Worm (Caenorhabditis elegans) whole organism, L4/young adult: ENCODE measurements around the gene fbxa-105.

Source experiments
- W03F9.2 ChIP-seq: fragments of 150-350 bp; optimal IDR thresholded peaks from 2 replicates; lab custom pipeline; 2014; ENCODE audit warnings: missing biosample characterization, missing genetic modification characterization
- dao-5 ChIP-seq: sonication (generic microtip); optimal IDR thresholded peaks from 2 replicates; lab custom pipeline; 2016; ENCODE audit warnings: missing genotype, missing genetic modification characterization, moderate library complexity, missing compliant biosample characterization
- him-1 ChIP-seq: sonication (generic microtip); optimal IDR thresholded peaks from 2 replicates; lab custom pipeline; 2016; ENCODE audit warnings: missing genotype, missing genetic modification reagents, missing genetic modification characterization, missing compliant biosample characterization

DNA sequence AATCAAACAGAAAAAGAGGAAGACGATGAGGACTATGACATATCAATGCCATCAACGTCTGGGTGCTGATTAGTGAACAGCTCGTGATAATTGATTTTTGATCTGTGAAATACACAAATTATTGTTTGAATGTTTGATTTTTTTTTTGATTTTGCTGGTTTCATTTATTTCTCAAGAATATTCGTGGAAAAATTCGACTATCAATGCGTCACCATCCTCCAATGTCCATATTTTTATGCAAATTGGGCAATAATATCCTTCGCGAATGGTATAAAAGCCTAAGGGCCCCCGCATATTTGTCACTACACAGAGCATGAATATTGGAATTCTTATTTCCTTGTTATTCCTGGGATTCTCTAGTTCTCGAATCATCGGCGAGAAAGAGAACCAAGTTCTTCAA is 48.0 kb upstream of the fbxa-105 start, which contains the start of gene try-13:
- TF ChIP-seq dao-5 (tag; lab: Kevin White, UChicago) (no peak), him-1 (no peak), W03F9.2 (tag; lab: Kevin White, UChicago) (no peak)
